Worm (Caenorhabditis elegans): ENCODE results near the gene F09E10.6.

Gene F09E10.6

DNA sequence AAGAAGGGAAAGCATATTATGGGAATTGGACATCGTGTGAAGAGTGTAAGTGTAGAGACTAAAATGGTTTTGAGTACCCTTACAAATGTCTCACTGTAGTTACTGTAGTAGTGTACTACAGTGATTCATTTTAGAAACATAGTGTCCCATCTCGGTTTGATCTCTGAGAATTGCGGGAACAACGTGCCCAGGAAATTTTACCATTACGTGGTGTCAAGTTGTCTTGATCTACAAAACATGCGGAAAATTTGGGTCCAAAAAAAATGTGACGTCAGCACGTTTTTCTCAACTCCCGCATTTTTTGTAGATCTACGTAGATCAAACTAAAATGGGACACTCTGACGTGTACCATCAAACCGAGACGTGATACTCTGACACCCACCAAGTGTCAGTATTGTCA is 14.3 kb downstream of the F09E10.6 start:
- TF ChIP-seq tbx-8 (GFP tag; optimal IDR thresholded peaks at IDR 0.05) = no peak
- no peak for TF ChIP-seq sem-2 (GFP tag; optimal IDR thresholded peaks at IDR 0.05)
- no peak for TF ChIP-seq nhr-2 (tag; optimal IDR thresholded peaks at IDR 0.05)
- no peak for TF ChIP-seq nhr-28 (tag; optimal IDR thresholded peaks at IDR 0.05)
- no peak for TF ChIP-seq nhr-12 (tag; optimal IDR thresholded peaks at IDR 0.05)
- TF ChIP-seq lsy-2 (tag; optimal IDR thresholded peaks at IDR 0.05) = no peak
- no peak for TF ChIP-seq lin-13 (tag; optimal IDR thresholded peaks at IDR 0.05)
- no peak for TF ChIP-seq lin-32 (GFP tag; optimal IDR thresholded peaks at IDR 0.05)

DNA sequence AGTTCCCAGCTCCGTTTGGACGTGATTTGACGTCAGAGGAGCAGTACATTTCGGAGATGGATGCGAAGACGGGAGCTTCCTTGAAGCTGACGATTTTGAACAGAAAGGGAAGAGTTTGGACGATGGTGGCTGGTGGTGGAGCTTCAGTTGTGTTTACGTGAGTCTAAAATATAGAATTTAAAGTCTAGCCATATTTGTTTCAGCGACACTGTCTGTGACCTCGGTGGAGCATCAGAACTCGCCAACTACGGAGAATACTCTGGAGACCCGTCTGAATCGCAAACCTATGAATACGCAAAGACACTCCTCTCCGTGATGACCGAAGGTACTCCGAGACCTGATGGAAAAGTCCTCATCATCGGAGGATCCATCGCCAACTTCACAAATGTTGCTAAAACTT is 16.9 kb downstream of the F09E10.6 start:
- TF ChIP-seq nhr-76 (tag; optimal IDR thresholded peaks at IDR 0.05) (no peak), flh-1 (GFP tag; optimal IDR thresholded peaks at IDR 0.05) (no peak), ztf-11 (tag; optimal IDR thresholded peaks at IDR 0.05) (no peak), bed-3 (GFP tag; optimal IDR thresholded peaks at IDR 0.05) (no peak), nhr-28 (tag; optimal IDR thresholded peaks at IDR 0.05) (no peak), mls-2 (tag; optimal IDR thresholded peaks at IDR 0.05) (no peak), pha-4 (tag; optimal IDR thresholded peaks at IDR 0.05) (no peak), nhr-237 (tag; optimal IDR thresholded peaks at IDR 0.05) (no peak), elt-1 (tag; optimal IDR thresholded peaks at IDR 0.05; ENCODE audit: borderline replicate concordance, insufficient read depth) (no peak), sem-2 (GFP tag; optimal IDR thresholded peaks at IDR 0.05) (no peak), ceh-39 (tag; optimal IDR thresholded peaks at IDR 0.05) (no peak), ceh-83 (GFP tag; optimal IDR thresholded peaks at IDR 0.05) (no peak), mab-5 (tag; optimal IDR thresholded peaks at IDR 0.05) (no peak), snpc-4 (tag; optimal IDR thresholded peaks at IDR 0.05) (no peak), sptf-1 (tag; optimal IDR thresholded peaks at IDR 0.05) (no peak), lsy-2 (tag; optimal IDR thresholded peaks at IDR 0.05) (no peak), blmp-1 (tag; optimal IDR thresholded peaks at IDR 0.05) (no peak)

ce11 chrX:1479637-1480036 is 17.8 kb downstream of the F09E10.6 start:
- TF ChIP-seq blmp-1 (tag; optimal IDR thresholded peaks at IDR 0.05) (no peak), cnd-1 (tag; optimal IDR thresholded peaks at IDR 0.05) (no peak), ceh-43 (GFP tag; optimal IDR thresholded peaks at IDR 0.05) (no peak), ces-1 (GFP tag; optimal IDR thresholded peaks at IDR 0.05) (no peak), mls-2 (tag; optimal IDR thresholded peaks at IDR 0.05) (no peak), nhr-2 (tag; optimal IDR thresholded peaks at IDR 0.05) (no peak), unc-120 (tag; optimal IDR thresholded peaks at IDR 0.05; ENCODE audit: poor library complexity, severe bottlenecking) (no peak), ceh-39 (tag; optimal IDR thresholded peaks at IDR 0.05) (no peak), sem-2 (GFP tag; optimal IDR thresholded peaks at IDR 0.05) (no peak), mep-1 (tag; optimal IDR thresholded peaks at IDR 0.05) (no peak), M03D4.4 (tag; optimal IDR thresholded peaks at IDR 0.05) (no peak), nhr-28 (tag; optimal IDR thresholded peaks at IDR 0.05) (no peak), nhr-12 (tag; optimal IDR thresholded peaks at IDR 0.05) (no peak), nhr-76 (tag; optimal IDR thresholded peaks at IDR 0.05) (no peak), flh-1 (GFP tag; optimal IDR thresholded peaks at IDR 0.05) (no peak), snpc-4 (tag; optimal IDR thresholded peaks at IDR 0.05) (no peak), ham-2 (GFP tag; optimal IDR thresholded peaks at IDR 0.05) (no peak), sptf-1 (tag; optimal IDR thresholded peaks at IDR 0.05) (no peak)

DNA sequence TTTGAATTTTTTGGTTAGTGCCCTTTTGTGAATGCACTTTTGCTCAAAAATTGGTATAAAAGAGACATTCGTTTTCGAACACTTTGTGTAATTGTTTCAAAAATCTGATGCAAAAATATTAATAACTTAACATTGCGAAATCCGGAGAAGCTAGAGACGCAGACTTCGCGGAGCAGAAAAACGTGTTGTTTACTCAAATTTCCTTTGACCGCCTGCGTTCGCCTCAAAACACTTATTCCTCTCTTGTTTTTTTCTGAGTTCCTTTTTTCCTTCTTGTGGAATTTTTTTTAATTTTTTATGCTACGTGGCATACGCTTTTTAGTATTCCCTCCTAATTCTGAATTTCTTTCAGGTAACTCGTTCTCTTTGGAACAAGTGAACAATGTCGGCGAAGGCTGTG is 18.3 kb downstream of the F09E10.6 start, which contains the start of gene acly-1:
Gene acly-1, plus strand, starts transcription at position 353 of the 400 bp plus-strand sequence.
- no peak for TF ChIP-seq lin-13 (tag; optimal IDR thresholded peaks at IDR 0.05)
- no peak for TF ChIP-seq unc-39 (tag; optimal IDR thresholded peaks at IDR 0.05)
- no peak for TF ChIP-seq pha-4 (tag; optimal IDR thresholded peaks at IDR 0.05)
- TF ChIP-seq ces-1 (GFP tag; optimal IDR thresholded peaks at IDR 0.05) = no peak
- TF ChIP-seq bed-3 (GFP tag; optimal IDR thresholded peaks at IDR 0.05) = no peak
- TF ChIP-seq flh-1 (GFP tag; optimal IDR thresholded peaks at IDR 0.05) = no peak
- TF ChIP-seq elt-1 (tag; optimal IDR thresholded peaks at IDR 0.05; ENCODE audit: borderline replicate concordance, insufficient read depth) = no peak
- TF ChIP-seq tbx-8 (GFP tag; optimal IDR thresholded peaks at IDR 0.05) = no peak
- no peak for TF ChIP-seq ham-2 (GFP tag; optimal IDR thresholded peaks at IDR 0.05)
- no peak for TF ChIP-seq mls-2 (tag; optimal IDR thresholded peaks at IDR 0.05)
- TF ChIP-seq nhr-237 (tag; optimal IDR thresholded peaks at IDR 0.05) = no peak
- TF ChIP-seq mab-5 (tag; optimal IDR thresholded peaks at IDR 0.05) = no peak
- no peak for TF ChIP-seq blmp-1 (tag; optimal IDR thresholded peaks at IDR 0.05)
- TF ChIP-seq lsy-2 (tag; optimal IDR thresholded peaks at IDR 0.05) = no peak
- no peak for TF ChIP-seq zip-8 (tag; optimal IDR thresholded peaks at IDR 0.05)
- TF ChIP-seq unc-62 (GFP tag; optimal IDR thresholded peaks at IDR 0.05) = no peak
- no peak for TF ChIP-seq nhr-2 (tag; optimal IDR thresholded peaks at IDR 0.05)
- TF ChIP-seq sptf-1 (tag; optimal IDR thresholded peaks at IDR 0.05) = no peak
